Fruit fly (Drosophila melanogaster): ENCODE results near the gene CG3225.

Gene CG3225

dm6 chr2L:4856118-4856517, 38.1 kb upstream of the CG3225 start (continued):
- TF ChIP-seq CG2129 (GFP tag; IDR thresholded peaks at IDR 0.05; ENCODE audit: partially characterized antibody): no peak
- no peak for TF ChIP-seq gsb (GFP tag; IDR thresholded peaks at IDR 0.05)
- no peak for TF ChIP-seq cas (GFP tag; IDR thresholded peaks at IDR 0.05)
- no peak for TF ChIP-seq zen2 (GFP tag; IDR thresholded peaks at IDR 0.05; ENCODE audit: partially characterized antibody)
- TF ChIP-seq yki (optimal IDR thresholded peaks at IDR 0.05): no peak
- TF ChIP-seq CG8388 (GFP tag; optimal IDR thresholded peaks at IDR 0.05): peak; percentile 47
- no peak for TF ChIP-seq Mes4 (GFP tag; optimal IDR thresholded peaks at IDR 0.05)
- TF ChIP-seq Ptx1 (GFP tag; IDR thresholded peaks at IDR 0.05): peak; percentile 53
- TF ChIP-seq eve (GFP tag; optimal IDR thresholded peaks at IDR 0.05): no peak
- no peak for TF ChIP-seq mirr (GFP tag; optimal IDR thresholded peaks at IDR 0.05)
- TF ChIP-seq CG18262 (tag; optimal IDR thresholded peaks at IDR 0.05): peak; percentile 82
- no peak for TF ChIP-seq BEAF-32 (GFP tag; optimal IDR thresholded peaks at IDR 0.05)
- TF ChIP-seq Hmr (GFP tag; optimal IDR thresholded peaks at IDR 0.05): peak; percentile 64
- TF ChIP-seq Drgx (GFP tag; IDR thresholded peaks at IDR 0.05): no peak
- peak; percentile 43 for TF ChIP-seq CG10209 (GFP tag; optimal IDR thresholded peaks at IDR 0.05)
- TF ChIP-seq ato (GFP tag; IDR thresholded peaks at IDR 0.05; ENCODE audit: partially characterized antibody): no peak
- TF ChIP-seq Meics (GFP tag; optimal IDR thresholded peaks at IDR 0.05): peak; percentile 66
- peak; percentile 84 for TF ChIP-seq tap (tag; optimal IDR thresholded peaks at IDR 0.05)
- TF ChIP-seq dpn (GFP tag; optimal IDR thresholded peaks at IDR 0.05): peak in 1 of 2 experiments; percentile 43
- no peak for TF ChIP-seq CG31365 (tag; optimal IDR thresholded peaks at IDR 0.05)
- TF ChIP-seq gro (GFP tag; optimal IDR thresholded peaks at IDR 0.05): no peak
- TF ChIP-seq Spps (tag; optimal IDR thresholded peaks at IDR 0.05): peak; percentile 57
- peak; percentile 66 for TF ChIP-seq dmrt11E (tag; optimal IDR thresholded peaks at IDR 0.05)
- TF ChIP-seq CG13775 (GFP tag; optimal IDR thresholded peaks at IDR 0.05): no peak
- no peak for TF ChIP-seq fd64A (GFP tag; optimal IDR thresholded peaks at IDR 0.05)
- no peak for TF ChIP-seq shn (GFP tag; optimal IDR thresholded peaks at IDR 0.05)
- TF ChIP-seq CG9817 (tag; optimal IDR thresholded peaks at IDR 0.05): peak; percentile 9
- no peak for TF ChIP-seq Hr78 (GFP tag; optimal IDR thresholded peaks at IDR 0.05)
- TF ChIP-seq ab (GFP tag; optimal IDR thresholded peaks at IDR 0.05): no peak
- TF ChIP-seq inv (GFP tag; IDR thresholded peaks at IDR 0.05; ENCODE audit: partially characterized antibody): no peak
- TF ChIP-seq Sry-δ (GFP tag; optimal IDR thresholded peaks at IDR 0.05): no peak
- TF ChIP-seq CG17186 (GFP tag; optimal IDR thresholded peaks at IDR 0.05): no peak
- no peak for TF ChIP-seq CG7271 (tag; optimal IDR thresholded peaks at IDR 0.05)
- no peak for TF ChIP-seq CG10462 (GFP tag; optimal IDR thresholded peaks at IDR 0.05)
- no peak for TF ChIP-seq Opbp (GFP tag; IDR thresholded peaks at IDR 0.05; ENCODE audit: partially characterized antibody)
- no peak for TF ChIP-seq Doc2 (GFP tag; IDR thresholded peaks at IDR 0.05)
- no peak for TF ChIP-seq crol (GFP tag; IDR thresholded peaks at IDR 0.05)
- no peak for TF ChIP-seq CG9932 (GFP tag; IDR thresholded peaks at IDR 0.05)
- peak; percentile 58 for TF ChIP-seq CG12219 (GFP tag; optimal IDR thresholded peaks at IDR 0.05)
- peak; percentile 57 for TF ChIP-seq lilli (GFP tag; optimal IDR thresholded peaks at IDR 0.05)
- TF ChIP-seq CG10321 (GFP tag; IDR thresholded peaks at IDR 0.05): no peak
- TF ChIP-seq ci (GFP tag; IDR thresholded peaks at IDR 0.05): peak; percentile 78
- no peak for TF ChIP-seq klu (GFP tag; IDR thresholded peaks at IDR 0.05)
- no peak for TF ChIP-seq Ets97D (GFP tag; optimal IDR thresholded peaks at IDR 0.05)
- TF ChIP-seq esg (GFP tag; conservative IDR thresholded peaks at IDR 0.05): peak; percentile 71
- peak; percentile 20 for TF ChIP-seq twi (tag; optimal IDR thresholded peaks at IDR 0.05)
- TF ChIP-seq MTF-1 (GFP tag; optimal IDR thresholded peaks at IDR 0.05; ENCODE audit: borderline replicate concordance): no peak
- peak; percentile 44; the same call in 1 of the 3 replicates for TF ChIP-seq zfh1 (GFP tag; IDR thresholded peaks at IDR 0.05)
- no peak for TF ChIP-seq Bdp1 (GFP tag; optimal IDR thresholded peaks at IDR 0.05)
- TF ChIP-seq CG32772 (GFP tag; IDR thresholded peaks at IDR 0.05): peak; percentile 64; the same call in 1 of the 2 replicates
- TF ChIP-seq az2 (GFP tag; optimal IDR thresholded peaks at IDR 0.05): peak; percentile 60
- no peak for TF ChIP-seq CkIIα-i1 (GFP tag; IDR thresholded peaks at IDR 0.05)

Measured in whole organism, embryonic.